Fruit fly (Drosophila melanogaster) whole organism, embryonic: ENCODE results near the gene CG34398.

Experiments
- BEAF-32 ChIP-seq: fragments of 200-800 bp; sonication (Bioruptor generic); optimal IDR thresholded peaks from 3 replicates; lab custom pipeline; 2017; ENCODE audit warnings: missing biosample characterization, missing genetic modification characterization, mild to moderate bottlenecking, moderate library complexity, missing genetic modification reagents
- CG10147 ChIP-seq: fragments of 200-800 bp; sonication (Bioruptor generic); optimal IDR thresholded peaks from 2 replicates; lab custom pipeline; 2019; ENCODE audit warnings: missing biosample characterization, mild to moderate bottlenecking, missing genetic modification characterization, moderate library complexity
- CG10321 ChIP-seq: fragments of 200-800 bp; sonication (Bioruptor generic); IDR thresholded peaks from 2 replicates; pipeline ENCODE4 v1.3.6; 2022; ENCODE audit warnings: missing biosample characterization, missing genetic modification characterization
- CG10979 ChIP-seq: fragments of 200-800 bp; sonication (Bioruptor generic); optimal IDR thresholded peaks from 2 replicates; lab custom pipeline; 2018; ENCODE audit warnings: missing biosample characterization, mild to moderate bottlenecking, missing genetic modification characterization, moderate library complexity
- CG14710 ChIP-seq: fragments of 200-800 bp; sonication (Bioruptor generic); optimal IDR thresholded peaks from 3 replicates; lab custom pipeline; 2019; ENCODE audit warnings: missing biosample characterization, mild to moderate bottlenecking, missing genetic modification characterization, moderate library complexity
- CG16779 ChIP-seq: fragments of 200-800 bp; sonication (Bioruptor generic); IDR thresholded peaks from 2 replicates; pipeline ENCODE4 v1.3.6; 2022; ENCODE audit warnings: missing biosample characterization, missing genetic modification characterization
- CG2116 ChIP-seq: fragments of 200-800 bp; sonication (Bioruptor generic); optimal IDR thresholded peaks from 3 replicates; lab custom pipeline; 2018; ENCODE audit warnings: missing biosample characterization, mild to moderate bottlenecking, missing genetic modification characterization
- CG4282 ChIP-seq: fragments of 200-800 bp; sonication (Bioruptor generic); optimal IDR thresholded peaks from 2 replicates; lab custom pipeline; 2016; ENCODE audit warnings: missing biosample characterization, missing genetic modification characterization
- CG4854 ChIP-seq: fragments of 200-800 bp; sonication (Bioruptor generic); optimal IDR thresholded peaks from 2 replicates; lab custom pipeline; 2016; ENCODE audit warnings: missing biosample characterization, missing genetic modification characterization, inconsistent platforms
- CG5953 ChIP-seq: fragments of 200-800 bp; sonication (Bioruptor generic); IDR thresholded peaks from 2 replicates; pipeline ENCODE4 v1.3.6; 2022; ENCODE audit warnings: missing biosample characterization, missing genetic modification characterization
- CG6272 ChIP-seq: fragments of 200-800 bp; sonication (Bioruptor generic); IDR thresholded peaks from 2 replicates; pipeline ENCODE4 v1.3.6; 2022; ENCODE audit warnings: missing biosample characterization, missing genetic modification characterization
- CG6654 ChIP-seq: fragments of 200-800 bp; sonication (Bioruptor generic); optimal IDR thresholded peaks from 2 replicates; lab custom pipeline; 2017; ENCODE audit warnings: missing biosample characterization, mild to moderate bottlenecking, missing genetic modification characterization
- Chrac-16 ChIP-seq: fragments of 200-800 bp; sonication (Bioruptor generic); optimal IDR thresholded peaks from 3 replicates; lab custom pipeline; 2016; ENCODE audit warnings: missing biosample characterization, missing genetic modification characterization
- Dp ChIP-seq: fragments of 200-800 bp; sonication (Bioruptor generic); optimal IDR thresholded peaks from 2 replicates; lab custom pipeline; 2018; ENCODE audit warnings: missing biosample characterization, mild to moderate bottlenecking, missing genetic modification characterization, moderate library complexity
- Elba2 ChIP-seq: fragments of 200-800 bp; sonication (Bioruptor generic); optimal IDR thresholded peaks from 3 replicates; lab custom pipeline; 2016; ENCODE audit warnings: missing biosample characterization, missing genetic modification characterization
- Fer3 ChIP-seq: fragments of 200-800 bp; sonication (Bioruptor generic); optimal IDR thresholded peaks from 2 replicates; lab custom pipeline; 2018; ENCODE audit warnings: missing biosample characterization, mild to moderate bottlenecking, missing genetic modification characterization, moderate library complexity
- H15 ChIP-seq: fragments of 200-800 bp; sonication (Bioruptor generic); IDR thresholded peaks from 3 replicates; pipeline ENCODE4 v1.3.6; 2022; ENCODE audit warnings: missing biosample characterization, missing genetic modification characterization
- HLHmδ ChIP-seq: fragments of 200-800 bp; sonication (Bioruptor generic); optimal IDR thresholded peaks from 2 replicates; lab custom pipeline; 2018; ENCODE audit warnings: missing biosample characterization, mild to moderate bottlenecking, missing genetic modification characterization, moderate library complexity
- Hr51 ChIP-seq, 2 experiments: fragments of 200-800 bp; sonication (Bioruptor generic); optimal IDR thresholded peaks; 2 replicates in 1 of 2; 3 replicates in 1 of 2; lab custom pipeline; 2016 to 2018; ENCODE audit warnings: missing biosample characterization in 2 of 2, missing genetic modification characterization in 2 of 2, mild to moderate bottlenecking in 1 of 2, moderate library complexity in 1 of 2
- Mad ChIP-seq: fragments of 200-800 bp; sonication (Bioruptor generic); optimal IDR thresholded peaks from 2 replicates; lab custom pipeline; 2016; ENCODE audit warnings: missing biosample characterization, missing genetic modification characterization
- Optix ChIP-seq: fragments of 200-800 bp; sonication (Bioruptor generic); IDR thresholded peaks from 3 replicates; pipeline ENCODE4 v1.3.6; 2022; ENCODE audit warnings: missing biosample characterization, missing genetic modification characterization
- Six4 ChIP-seq: fragments of 200-800 bp; sonication (Bioruptor generic); optimal IDR thresholded peaks from 2 replicates; lab custom pipeline; 2016; ENCODE audit warnings: missing biosample characterization, missing genetic modification characterization
- Sry-β ChIP-seq: fragments of 200-800 bp; sonication (Bioruptor generic); optimal IDR thresholded peaks from 2 replicates; lab custom pipeline; 2018; ENCODE audit warnings: missing biosample characterization, mild to moderate bottlenecking, missing genetic modification characterization, moderate library complexity
- Ssrp ChIP-seq: fragments of 200-800 bp; sonication (Bioruptor generic); optimal IDR thresholded peaks from 2 replicates; lab custom pipeline; 2018; ENCODE audit warnings: missing biosample characterization, mild to moderate bottlenecking, missing genetic modification characterization, moderate library complexity
- Taf1 ChIP-seq: fragments of 200-800 bp; sonication (Bioruptor generic); IDR thresholded peaks from 2 replicates; pipeline ENCODE4 v1.3.6; 2022; ENCODE audit warnings: missing biosample characterization, missing genetic modification characterization
- Trl ChIP-seq, 3 experiments: fragments of >200 bp in 2 of 3; fragments of 200-800 bp in 1 of 3; sonication (Bioruptor generic) in 1 of 3; optimal IDR thresholded peaks; 2 replicates in 1 of 3; 3 replicates in 2 of 3; lab custom pipeline; 2016 to 2017; ENCODE audit warnings: missing biosample characterization in 1 of 3, missing genetic modification characterization in 1 of 3
- amos ChIP-seq: fragments of 200-800 bp; sonication (Bioruptor generic); IDR thresholded peaks from 2 replicates; pipeline ENCODE4 v1.3.6; 2022; ENCODE audit warnings: missing biosample characterization, missing genetic modification characterization; ENCODE audit not compliant: partially characterized antibody
- aop ChIP-seq: fragments of 200-800 bp; sonication (Bioruptor generic); IDR thresholded peaks from 2 replicates; pipeline ENCODE4 v1.3.6; 2022; ENCODE audit warnings: missing biosample characterization, missing genetic modification characterization
- ato ChIP-seq: fragments of 200-800 bp; sonication (Bioruptor generic); IDR thresholded peaks from 2 replicates; pipeline ENCODE4 v1.3.6; 2022; ENCODE audit warnings: missing biosample characterization, missing genetic modification characterization; ENCODE audit not compliant: partially characterized antibody
- dan ChIP-seq: fragments of 200-800 bp; sonication (Bioruptor generic); IDR thresholded peaks from 2 replicates; pipeline ENCODE4 v1.3.6; 2022; ENCODE audit warnings: missing biosample characterization, missing genetic modification characterization
- disco-r ChIP-seq: fragments of 200-800 bp; sonication (Bioruptor generic); optimal IDR thresholded peaks from 2 replicates; lab custom pipeline; 2016; ENCODE audit warnings: missing biosample characterization, missing genetic modification characterization
- dmrt99B ChIP-seq: fragments of 200-800 bp; sonication (Bioruptor generic); optimal IDR thresholded peaks from 2 replicates; lab custom pipeline; 2018; ENCODE audit warnings: missing biosample characterization, mild to moderate bottlenecking, missing genetic modification characterization, moderate library complexity
- dpn ChIP-seq, 2 experiments: fragments of 200-800 bp; sonication (Bioruptor generic); optimal IDR thresholded peaks; 3 replicates each; lab custom pipeline; 2016; ENCODE audit warnings: missing biosample characterization in 2 of 2, missing genetic modification characterization in 2 of 2
- fd64A ChIP-seq: fragments of 200-800 bp; sonication (Bioruptor generic); optimal IDR thresholded peaks from 3 replicates; lab custom pipeline; 2018; ENCODE audit warnings: missing biosample characterization, mild to moderate bottlenecking, missing genetic modification characterization
- gfzf ChIP-seq: fragments of 200-800 bp; sonication (Bioruptor generic); optimal IDR thresholded peaks from 2 replicates; lab custom pipeline; 2016; ENCODE audit warnings: missing biosample characterization, mild to moderate bottlenecking, missing genetic modification characterization, moderate library complexity
- gt ChIP-seq: fragments of 200-800 bp; sonication (Bioruptor generic); IDR thresholded peaks from 2 replicates; pipeline ENCODE4 v1.3.6; 2022; ENCODE audit warnings: missing biosample characterization, missing genetic modification characterization
- hb ChIP-seq: fragments of 200-800 bp; sonication (Bioruptor generic); IDR thresholded peaks from 3 replicates; pipeline ENCODE4 v1.3.6; 2022; ENCODE audit warnings: missing biosample characterization, missing genetic modification characterization; ENCODE audit not compliant: partially characterized antibody
- her ChIP-seq: fragments of 200-800 bp; sonication (Bioruptor generic); optimal IDR thresholded peaks from 2 replicates; lab custom pipeline; 2016; ENCODE audit warnings: missing biosample characterization, missing genetic modification characterization
- hth ChIP-seq: fragments of >200 bp; optimal IDR thresholded peaks from 2 replicates; lab custom pipeline; 2017; ENCODE audit warnings: inconsistent platforms
- lmd ChIP-seq: fragments of 200-800 bp; sonication (Bioruptor generic); IDR thresholded peaks from 2 replicates; pipeline ENCODE4 v1.3.6; 2022; ENCODE audit warnings: missing biosample characterization, missing genetic modification characterization
- nom ChIP-seq: fragments of 200-800 bp; sonication (Bioruptor generic); optimal IDR thresholded peaks from 2 replicates; lab custom pipeline; 2017; ENCODE audit warnings: missing biosample characterization, missing genetic modification characterization, mild to moderate bottlenecking, moderate library complexity, missing genetic modification reagents
- otp ChIP-seq: fragments of 200-800 bp; sonication (Bioruptor generic); IDR thresholded peaks from 3 replicates; pipeline ENCODE4, ENCODE4 v1.3.6; 2022; ENCODE audit warnings: missing biosample characterization, missing genetic modification characterization
- p53 ChIP-seq: fragments of 200-800 bp; sonication (Bioruptor generic); optimal IDR thresholded peaks from 2 replicates; lab custom pipeline; 2016; ENCODE audit warnings: missing biosample characterization, missing genetic modification characterization
- pros ChIP-seq: fragments of 200-800 bp; sonication (Bioruptor generic); optimal IDR thresholded peaks from 3 replicates; lab custom pipeline; 2019; ENCODE audit warnings: missing biosample characterization, mild to moderate bottlenecking, missing genetic modification characterization, moderate library complexity
- sens ChIP-seq: fragments of 200-800 bp; sonication (Bioruptor generic); peaks from one replicate; lab custom pipeline; 2016; ENCODE audit warnings: missing biosample characterization, missing genetic modification characterization
- shn ChIP-seq: fragments of 200-800 bp; sonication (Bioruptor generic); optimal IDR thresholded peaks from 3 replicates; lab custom pipeline; 2016; ENCODE audit warnings: missing biosample characterization, missing genetic modification characterization
- tgo ChIP-seq: fragments of 200-800 bp; sonication (Bioruptor generic); IDR thresholded peaks from 3 replicates; pipeline ENCODE4 v1.3.6; 2022; ENCODE audit warnings: missing biosample characterization, missing genetic modification characterization
- tio ChIP-seq: fragments of 200-800 bp; sonication (Bioruptor generic); optimal IDR thresholded peaks from 2 replicates; lab custom pipeline; 2017; ENCODE audit warnings: missing biosample characterization, missing genetic modification characterization, inconsistent platforms
- trh ChIP-seq: fragments of 200-800 bp; sonication (Bioruptor generic); optimal IDR thresholded peaks from 2 replicates; lab custom pipeline; 2016; ENCODE audit warnings: missing biosample characterization, missing genetic modification characterization
- zf30C ChIP-seq: fragments of 200-800 bp; sonication (Bioruptor generic); optimal IDR thresholded peaks from 3 replicates; lab custom pipeline; 2018; ENCODE audit warnings: missing biosample characterization, mild to moderate bottlenecking, missing genetic modification characterization

The CG34398 gene

DNA sequence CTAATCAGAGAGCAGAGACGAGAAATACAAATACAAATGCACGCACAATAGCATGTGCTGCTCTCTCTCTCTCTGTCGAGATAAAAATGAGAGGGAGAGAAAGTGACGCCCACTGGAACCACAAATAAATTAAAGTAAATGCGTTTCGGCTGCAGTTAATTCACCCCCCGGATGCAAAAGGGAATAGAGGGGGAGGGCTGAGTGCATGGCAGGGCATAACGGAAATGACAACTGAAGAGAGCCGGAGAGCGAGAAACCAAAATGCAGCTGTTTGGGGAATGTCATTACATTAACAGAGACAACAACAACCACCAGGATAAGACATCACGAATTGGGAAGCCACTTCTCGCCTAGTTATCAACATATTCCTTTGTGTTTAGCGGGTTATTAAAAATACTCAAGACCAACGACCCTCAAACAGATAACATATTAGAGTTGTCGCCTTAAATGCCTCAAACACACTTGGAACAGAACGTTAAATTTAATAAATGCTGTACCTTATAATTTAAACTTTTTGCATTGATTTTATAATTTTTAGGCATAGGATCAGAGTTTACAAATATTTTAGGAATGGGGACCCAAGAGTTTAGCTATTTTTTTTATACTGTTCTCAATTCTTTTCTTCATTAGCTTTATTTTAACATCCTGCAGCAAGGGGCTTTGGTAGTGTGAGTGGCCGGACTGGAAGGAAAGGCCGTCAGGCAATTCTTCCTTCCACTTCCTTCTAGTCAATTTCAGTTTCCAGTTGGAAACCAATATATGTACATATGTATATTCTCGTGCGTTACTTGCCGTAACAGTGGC, 51.5 kb downstream of the CG34398 start (continued):
- TF ChIP-seq disco-r (GFP tag; lab: Kevin White, UChicago) (no peak), hth (lab: Kevin White, UChicago) (no peak), shn (GFP tag; lab: Kevin White, UChicago) (no peak), nom (GFP tag; lab: Kevin White, UChicago) (peak; percentile 29), Mad (GFP tag; lab: Kevin White, UChicago) (no peak), Optix (no peak), aop (GFP tag; lab: Robert Waterston, UW) (peak; percentile 81), Elba2 (GFP tag; lab: Kevin White, UChicago) (peak; percentile 64), fd64A (peak; percentile 34), amos (GFP tag; lab: Robert Waterston, UW) (no peak), Chrac-16 (no peak), Six4 (GFP tag; lab: Kevin White, UChicago) (no peak), dan (GFP tag; lab: Robert Waterston, UW) (no peak), zf30C (GFP tag; lab: Kevin White, UChicago) (no peak), trh (GFP tag; lab: Kevin White, UChicago) (no peak), CG10979 (peak; percentile 16), tio (GFP tag; lab: Kevin White, UChicago) (peak; percentile 13), CG14710 (peak; percentile 11), CG2116 (GFP tag; lab: Kevin White, UChicago) (no peak), gt (GFP tag; lab: Robert Waterston, UW) (no peak), CG10321 (no peak), CG4282 (GFP tag; lab: Kevin White, UChicago) (no peak), HLHmδ (GFP tag; lab: Kevin White, UChicago) (peak; percentile 69), pros (peak; percentile 93), Trl (optimal IDR thresholded peaks at IDR 0.05; lab: Kevin White, UChicago) (peak; percentile 58 to 83), Trl (GFP tag; optimal IDR thresholded peaks at IDR 0.05; lab: Kevin White, UChicago) (peak; percentile 7), Dp (no peak), ato (GFP tag; lab: Robert Waterston, UW) (no peak), tgo (GFP tag; lab: Robert Waterston, UW) (no peak), CG5953 (GFP tag; lab: Robert Waterston, UW) (no peak), sens (peak; percentile 87), dpn (GFP tag; optimal IDR thresholded peaks at IDR 0.05; lab: Kevin White, UChicago) (no peak), Hr51 (GFP tag; optimal IDR thresholded peaks at IDR 0.05; lab: Kevin White, UChicago) (no peak), otp (no peak), CG4854 (GFP tag; lab: Kevin White, UChicago) (no peak), BEAF-32 (GFP tag; lab: Kevin White, UChicago) (no peak), CG6654 (GFP tag; lab: Kevin White, UChicago) (no peak), Sry-β (no peak), hb (GFP tag; lab: Robert Waterston, UW) (no peak), Ssrp (no peak), dmrt99B (tag; lab: Kevin White, UChicago) (no peak), H15 (no peak), Fer3 (no peak), lmd (GFP tag; lab: Robert Waterston, UW) (no peak), CG6272 (GFP tag; lab: Robert Waterston, UW) (no peak), CG10147 (GFP tag; lab: Kevin White, UChicago) (no peak), gfzf (no peak), Taf1 (GFP tag; lab: Robert Waterston, UW) (no peak), p53 (GFP tag; lab: Kevin White, UChicago) (no peak), her (GFP tag; lab: Kevin White, UChicago) (no peak), CG16779 (GFP tag; lab: Robert Waterston, UW) (no peak)
